Fruit fly (Drosophila melanogaster) whole organism, embryonic: ENCODE results near the gene RpS30.
A peak's percentile ranks its signal among the peaks of the same experiment; 100 is the strongest.

Experiments used
- Aef1 ChIP-seq: fragments of 200-800 bp; sonication (Bioruptor generic); IDR thresholded peaks from 3 replicates; pipeline ENCODE4 v1.3.6; 2022; ENCODE audit warnings: missing biosample characterization, missing genetic modification characterization
- CG10209 ChIP-seq: fragments of 200-800 bp; sonication (Bioruptor generic); optimal IDR thresholded peaks from 3 replicates; lab custom pipeline; 2017; ENCODE audit warnings: missing biosample characterization, mild to moderate bottlenecking, missing genetic modification characterization, missing genetic modification reagents
- CG10543 ChIP-seq: fragments of 200-800 bp; sonication (Bioruptor generic); optimal IDR thresholded peaks from 3 replicates; lab custom pipeline; 2017; ENCODE audit warnings: missing biosample characterization, mild to moderate bottlenecking, missing genetic modification characterization, moderate library complexity
- CG12236 ChIP-seq: fragments of 200-800 bp; sonication (Bioruptor generic); optimal IDR thresholded peaks from 2 replicates; lab custom pipeline; 2016; ENCODE audit warnings: missing biosample characterization, missing genetic modification characterization
- CG12942 ChIP-seq: fragments of 200-800 bp; sonication (Bioruptor generic); optimal IDR thresholded peaks from 3 replicates; lab custom pipeline; 2016; ENCODE audit warnings: missing biosample characterization, missing genetic modification characterization
- CG14441 ChIP-seq: fragments of 200-800 bp; sonication (Bioruptor generic); IDR thresholded peaks from 2 replicates; pipeline ENCODE4 v1.3.6; 2022; ENCODE audit warnings: missing biosample characterization, missing genetic modification characterization
- CG14667 ChIP-seq: fragments of 200-800 bp; sonication (Bioruptor generic); IDR thresholded peaks from 2 replicates; pipeline ENCODE4 v1.3.6; 2022; ENCODE audit warnings: missing biosample characterization, missing genetic modification characterization
- CG31365 ChIP-seq: fragments of 200-800 bp; sonication (Bioruptor generic); optimal IDR thresholded peaks from 2 replicates; lab custom pipeline; 2018; ENCODE audit warnings: missing biosample characterization, mild to moderate bottlenecking, missing genetic modification characterization
- CG31388 ChIP-seq: fragments of 200-800 bp; sonication (Bioruptor generic); optimal IDR thresholded peaks from 2 replicates; lab custom pipeline; 2016; ENCODE audit warnings: missing biosample characterization, missing genetic modification characterization
- CG3163 ChIP-seq: fragments of 200-800 bp; sonication (Bioruptor generic); optimal IDR thresholded peaks from 3 replicates; lab custom pipeline; 2016; ENCODE audit warnings: missing biosample characterization, missing genetic modification characterization
- CG4404 ChIP-seq: fragments of 200-800 bp; sonication (Bioruptor generic); IDR thresholded peaks from 2 replicates; pipeline ENCODE4 v1.3.6; 2022; ENCODE audit warnings: missing biosample characterization, missing genetic modification characterization
- CG4707 ChIP-seq: fragments of 200-800 bp; sonication (Bioruptor generic); optimal IDR thresholded peaks from 2 replicates; lab custom pipeline; 2018; ENCODE audit warnings: missing biosample characterization, mild to moderate bottlenecking, missing genetic modification characterization, moderate library complexity
- CG4854 ChIP-seq: fragments of 200-800 bp; sonication (Bioruptor generic); optimal IDR thresholded peaks from 2 replicates; lab custom pipeline; 2016; ENCODE audit warnings: missing biosample characterization, missing genetic modification characterization, inconsistent platforms
- CG6654 ChIP-seq: fragments of 200-800 bp; sonication (Bioruptor generic); optimal IDR thresholded peaks from 2 replicates; lab custom pipeline; 2017; ENCODE audit warnings: missing biosample characterization, mild to moderate bottlenecking, missing genetic modification characterization
- CG7745 ChIP-seq: fragments of 200-800 bp; sonication (Bioruptor generic); optimal IDR thresholded peaks from 2 replicates; lab custom pipeline; 2018; ENCODE audit warnings: missing biosample characterization, mild to moderate bottlenecking, missing genetic modification characterization, moderate library complexity
- CG8924 ChIP-seq: fragments of 200-800 bp; optimal IDR thresholded peaks from 3 replicates; lab custom pipeline; 2019; ENCODE audit warnings: missing biosample characterization, mild to moderate bottlenecking, missing genetic modification characterization, moderate library complexity
- CG9727 ChIP-seq: fragments of 200-800 bp; sonication (Bioruptor generic); optimal IDR thresholded peaks from 3 replicates; lab custom pipeline; 2017; ENCODE audit warnings: missing biosample characterization, mild to moderate bottlenecking, missing genetic modification characterization
- CG9876 ChIP-seq: fragments of 200-800 bp; sonication (Bioruptor generic); optimal IDR thresholded peaks from 2 replicates; lab custom pipeline; 2016; ENCODE audit warnings: missing biosample characterization, missing genetic modification characterization
- Dip3 ChIP-seq: fragments of 200-800 bp; sonication (Bioruptor generic); optimal IDR thresholded peaks from 3 replicates; lab custom pipeline; 2016; ENCODE audit warnings: missing biosample characterization, missing genetic modification characterization
- Doc3 ChIP-seq: fragments of 200-800 bp; sonication (Bioruptor generic); IDR thresholded peaks from 3 replicates; pipeline ENCODE4 v1.3.6; 2022; ENCODE audit warnings: missing biosample characterization, missing genetic modification characterization; ENCODE audit not compliant: partially characterized antibody
- Hey ChIP-seq: fragments of 200-800 bp; sonication (Bioruptor generic); optimal IDR thresholded peaks from 3 replicates; lab custom pipeline; 2018; ENCODE audit warnings: missing biosample characterization, mild to moderate bottlenecking, missing genetic modification characterization
- MBD-R2 ChIP-seq: fragments of 200-800 bp; sonication (Bioruptor generic); IDR thresholded peaks from 2 replicates; pipeline ENCODE4 v1.3.6; 2022; ENCODE audit warnings: missing biosample characterization, missing genetic modification characterization
- MTF-1 ChIP-seq: fragments of 200-800 bp; sonication (Bioruptor generic); optimal IDR thresholded peaks from 2 replicates; lab custom pipeline; 2018; ENCODE audit warnings: missing biosample characterization, mild to moderate bottlenecking, missing genetic modification characterization, borderline replicate concordance
- Mes4 ChIP-seq: fragments of 200-800 bp; sonication (Bioruptor generic); optimal IDR thresholded peaks from 2 replicates; lab custom pipeline; 2016; ENCODE audit warnings: missing biosample characterization, missing genetic modification characterization
- Myb ChIP-seq: fragments of 200-800 bp; sonication (Bioruptor generic); optimal IDR thresholded peaks from 2 replicates; lab custom pipeline; 2016; ENCODE audit warnings: missing biosample characterization, missing genetic modification characterization
- NC2β ChIP-seq: fragments of 200-800 bp; sonication (Bioruptor generic); optimal IDR thresholded peaks from 2 replicates; lab custom pipeline; 2016; ENCODE audit warnings: missing biosample characterization, missing genetic modification characterization
- NFAT ChIP-seq: fragments of 200-800 bp; sonication (Bioruptor generic); IDR thresholded peaks from 2 replicates; pipeline ENCODE4 v1.3.6; 2022; ENCODE audit warnings: missing biosample characterization, missing genetic modification characterization
- NK7.1 ChIP-seq: fragments of 200-800 bp; sonication (Bioruptor generic); optimal IDR thresholded peaks from 3 replicates; lab custom pipeline; 2016; ENCODE audit warnings: missing biosample characterization, missing genetic modification characterization
- NfI ChIP-seq: fragments of 200-800 bp; sonication (Bioruptor generic); optimal IDR thresholded peaks from 3 replicates; lab custom pipeline; 2018; ENCODE audit warnings: missing biosample characterization, mild to moderate bottlenecking, missing genetic modification characterization, moderate library complexity
- Rx ChIP-seq: fragments of 200-800 bp; sonication (Bioruptor generic); IDR thresholded peaks from 2 replicates; pipeline ENCODE4 v1.3.6; 2022; ENCODE audit warnings: missing biosample characterization, missing genetic modification characterization
- Scr ChIP-seq: fragments of 200-800 bp; sonication (Bioruptor generic); IDR thresholded peaks from 2 replicates; pipeline ENCODE4 v1.3.6; 2022; ENCODE audit warnings: missing biosample characterization, missing genetic modification characterization; ENCODE audit not compliant: partially characterized antibody
- Sox100B ChIP-seq: fragments of 200-800 bp; sonication (Bioruptor generic); optimal IDR thresholded peaks from 3 replicates; lab custom pipeline; 2018; ENCODE audit warnings: missing biosample characterization, mild to moderate bottlenecking, missing genetic modification characterization
- Sox102F ChIP-seq: fragments of 200-800 bp; sonication (Bioruptor generic); optimal IDR thresholded peaks from 2 replicates; lab custom pipeline; 2018; ENCODE audit warnings: missing biosample characterization, mild to moderate bottlenecking, missing genetic modification characterization, moderate library complexity
- amos ChIP-seq: fragments of 200-800 bp; sonication (Bioruptor generic); IDR thresholded peaks from 2 replicates; pipeline ENCODE4 v1.3.6; 2022; ENCODE audit warnings: missing biosample characterization, missing genetic modification characterization; ENCODE audit not compliant: partially characterized antibody
- ash1 ChIP-seq: fragments of 200-800 bp; sonication (Bioruptor generic); optimal IDR thresholded peaks from 2 replicates; lab custom pipeline; 2018; ENCODE audit warnings: missing biosample characterization, mild to moderate bottlenecking, missing genetic modification characterization
- bcd ChIP-seq: fragments of 200-800 bp; sonication (Bioruptor generic); optimal IDR thresholded peaks from 2 replicates; lab custom pipeline; 2017; ENCODE audit warnings: missing biosample characterization, mild to moderate bottlenecking, missing genetic modification characterization
- ems ChIP-seq: fragments of 200-800 bp; sonication (Bioruptor generic); optimal IDR thresholded peaks from 3 replicates; lab custom pipeline; 2016; ENCODE audit warnings: missing biosample characterization, missing genetic modification characterization
- eyg ChIP-seq: fragments of 200-800 bp; sonication (Bioruptor generic); optimal IDR thresholded peaks from 3 replicates; lab custom pipeline; 2016; ENCODE audit warnings: missing biosample characterization, missing genetic modification characterization
- fru ChIP-seq: fragments of >200 bp; optimal IDR thresholded peaks from 2 replicates; lab custom pipeline; 2017
- gsb-n ChIP-seq: fragments of 200-800 bp; sonication (Bioruptor generic); optimal IDR thresholded peaks from 3 replicates; lab custom pipeline; 2018; ENCODE audit warnings: missing biosample characterization, mild to moderate bottlenecking, missing genetic modification characterization
- jing ChIP-seq: fragments of 200-800 bp; sonication (Bioruptor generic); optimal IDR thresholded peaks from 2 replicates; lab custom pipeline; 2018; ENCODE audit warnings: missing biosample characterization, mild to moderate bottlenecking, missing genetic modification characterization
- kay ChIP-seq: fragments of 200-800 bp; sonication (Bioruptor generic); optimal IDR thresholded peaks from 2 replicates; lab custom pipeline; 2016; ENCODE audit warnings: missing biosample characterization, missing genetic modification characterization
- mirr ChIP-seq: fragments of 200-800 bp; sonication (Bioruptor generic); optimal IDR thresholded peaks from 3 replicates; lab custom pipeline; 2018; ENCODE audit warnings: missing biosample characterization, mild to moderate bottlenecking, missing genetic modification characterization
- pan ChIP-seq, 4 experiments: fragments of >200 bp in 3 of 4; fragments of 200-800 bp in 1 of 4; sonication (Bioruptor generic) in 1 of 4; optimal IDR thresholded peaks in 3 of 4; IDR thresholded peaks in 1 of 4; 2 replicates each; pipeline versions ENCODE4 v1.3.6 to Lab custom; 2017 to 2022; ENCODE audit warnings: missing biosample characterization in 2 of 4, missing genetic modification characterization in 2 of 4, mixed read lengths in 1 of 4
- pnt ChIP-seq: fragments of 200-800 bp; sonication (Bioruptor generic); optimal IDR thresholded peaks from 3 replicates; lab custom pipeline; 2016; ENCODE audit warnings: missing biosample characterization, missing genetic modification characterization
- sim ChIP-seq: fragments of 200-800 bp; sonication (Bioruptor generic); IDR thresholded peaks from 2 replicates; pipeline ENCODE4 v1.3.6; 2022; ENCODE audit warnings: missing biosample characterization, missing genetic modification characterization
- sima ChIP-seq: fragments of 200-800 bp; sonication (Bioruptor generic); optimal IDR thresholded peaks from 2 replicates; lab custom pipeline; 2016; ENCODE audit warnings: missing biosample characterization, missing genetic modification characterization
- tll ChIP-seq, 2 experiments: fragments of 200-800 bp in 1 of 2; fragments of >200 bp in 1 of 2; sonication (Bioruptor generic) in 1 of 2; optimal IDR thresholded peaks; 2 replicates each; lab custom pipeline; 2017 to 2019; ENCODE audit warnings: missing biosample characterization in 2 of 2, missing genetic modification characterization in 2 of 2, mild to moderate bottlenecking in 1 of 2, moderate library complexity in 1 of 2
- trh ChIP-seq: fragments of 200-800 bp; sonication (Bioruptor generic); optimal IDR thresholded peaks from 2 replicates; lab custom pipeline; 2016; ENCODE audit warnings: missing biosample characterization, missing genetic modification characterization
- zfh2 ChIP-seq: fragments of 200-800 bp; sonication (Bioruptor generic); optimal IDR thresholded peaks from 2 replicates; lab custom pipeline; 2016; ENCODE audit warnings: missing biosample characterization, missing genetic modification characterization

The RpS30 gene

dm6 chr3R:20830153-20830695, 20.1 kb upstream of the RpS30 start, which contains the start of gene Adss (continued):
- TF ChIP-seq Hey (tag; lab: Kevin White, UChicago), result no peak
- peak; percentile 63 for TF ChIP-seq MTF-1 (GFP tag; lab: Kevin White, UChicago)
- peak; percentile 5 for TF ChIP-seq NfI (GFP tag; lab: Kevin White, UChicago)
- TF ChIP-seq Aef1 (GFP tag; lab: Robert Waterston, UW), result no peak
- no peak for TF ChIP-seq CG6654 (GFP tag; lab: Kevin White, UChicago)
- TF ChIP-seq CG7745, result no peak
- no peak for TF ChIP-seq CG4707
- TF ChIP-seq zfh2 (GFP tag; lab: Kevin White, UChicago), result no peak
- TF ChIP-seq trh (GFP tag; lab: Kevin White, UChicago), result no peak
- no peak for TF ChIP-seq CG14667 (GFP tag; lab: Robert Waterston, UW)
- no peak for TF ChIP-seq jing (GFP tag; lab: Kevin White, UChicago)
- peak; percentile 37 for TF ChIP-seq CG3163 (GFP tag; lab: Kevin White, UChicago)
- TF ChIP-seq CG8924, result no peak
- TF ChIP-seq ems (GFP tag; lab: Kevin White, UChicago), result no peak
- peak; percentile 41; the same call in 1 of the 2 replicates for TF ChIP-seq NFAT
- TF ChIP-seq eyg, result peak; percentile 2
- TF ChIP-seq CG31388 (GFP tag; lab: Kevin White, UChicago), result no peak
- no peak for TF ChIP-seq CG12942 (GFP tag; lab: Kevin White, UChicago)
- no peak for TF ChIP-seq kay (GFP tag; lab: Kevin White, UChicago)
- TF ChIP-seq Doc3, result no peak
- no peak for TF ChIP-seq Rx (GFP tag; lab: Robert Waterston, UW)
- peak; percentile 42 for TF ChIP-seq NC2β
- TF ChIP-seq NK7.1 (GFP tag; lab: Kevin White, UChicago), result no peak
- TF ChIP-seq Sox100B (GFP tag; lab: Kevin White, UChicago), result no peak
- TF ChIP-seq fru (lab: Kevin White, UChicago), result no peak
- peak; percentile 24 for TF ChIP-seq bcd
- peak; percentile 62 for TF ChIP-seq Myb (GFP tag; lab: Kevin White, UChicago)
- TF ChIP-seq Mes4 (GFP tag; lab: Kevin White, UChicago), result no peak
- no peak for TF ChIP-seq Sox102F (GFP tag; lab: Kevin White, UChicago)
- TF ChIP-seq CG4854 (GFP tag; lab: Kevin White, UChicago), result no peak
- peak; percentile 29 for TF ChIP-seq CG10543 (GFP tag; lab: Kevin White, UChicago)
- peak; percentile 70 for TF ChIP-seq MBD-R2 (GFP tag; lab: Robert Waterston, UW)
- TF ChIP-seq CG9727 (GFP tag; lab: Kevin White, UChicago), result peak; percentile 33
- TF ChIP-seq amos (GFP tag; lab: Robert Waterston, UW), result peak; percentile 49; the same call in 1 of the 2 replicates
- TF ChIP-seq CG9876 (GFP tag; lab: Kevin White, UChicago), result peak; percentile 31
- TF ChIP-seq mirr, result peak; percentile 53
- no peak for TF ChIP-seq Dip3 (GFP tag; lab: Kevin White, UChicago)
- TF ChIP-seq sim (GFP tag; lab: Robert Waterston, UW), result 0 out of 2 replicates have a peak, but pooled peaks have one; percentile 14
- no peak for TF ChIP-seq CG4404 (GFP tag; lab: Robert Waterston, UW)
- no peak for TF ChIP-seq tll (GFP tag; optimal IDR thresholded peaks at IDR 0.05; lab: Kevin White, UChicago)
- peak; percentile 39; the same call in 1 of the 2 replicates for TF ChIP-seq Scr (GFP tag; lab: Robert Waterston, UW)
- TF ChIP-seq pnt (GFP tag; lab: Kevin White, UChicago), result no peak
- no peak for TF ChIP-seq gsb-n (tag; lab: Kevin White, UChicago)
- peak; percentile 44 for TF ChIP-seq ash1 (GFP tag; lab: Kevin White, UChicago)
- no peak for TF ChIP-seq pan (optimal IDR thresholded peaks at IDR 0.05; lab: Kevin White, UChicago)
- peak in 1 of 2 experiments; percentile 35 for TF ChIP-seq pan (GFP tag; optimal IDR thresholded peaks at IDR 0.05 in 1 of 2, IDR thresholded peaks at IDR 0.05 in 1 of 2)
- no peak for TF ChIP-seq CG14441 (GFP tag; lab: Robert Waterston, UW)
- no peak for TF ChIP-seq CG10209 (GFP tag; lab: Kevin White, UChicago)
- no peak for TF ChIP-seq sima (GFP tag; lab: Kevin White, UChicago)
- TF ChIP-seq CG12236 (GFP tag; lab: Kevin White, UChicago), result no peak
- no peak for TF ChIP-seq CG31365 (tag; lab: Kevin White, UChicago)
